Worm (Caenorhabditis elegans) whole organism, mixed stage, embryonic: ENCODE data around the gene lbp-2.
A peak's percentile ranks its signal among the peaks of the same experiment; 100 is the strongest.

Source experiments
- M03D4.4 ChIP-seq: sonication (generic microtip); optimal IDR thresholded peaks from 2 replicates; lab custom pipeline; 2017; ENCODE audit warnings: mild to moderate bottlenecking, missing genetic modification characterization, missing compliant biosample characterization
- blmp-1 ChIP-seq: fragments of 150-350 bp; optimal IDR thresholded peaks from 2 replicates; lab custom pipeline; 2014; ENCODE audit warnings: missing biosample characterization, missing genetic modification characterization
- ceh-39 ChIP-seq: fragments of 150-350 bp; optimal IDR thresholded peaks from 2 replicates; lab custom pipeline; 2014; ENCODE audit warnings: missing biosample characterization, missing genetic modification characterization
- ceh-43 ChIP-seq: fragments of 200-800 bp; sonication (Bioruptor generic); optimal IDR thresholded peaks from 2 replicates; lab custom pipeline; 2018; ENCODE audit warnings: mild to moderate bottlenecking, missing genetic modification characterization, moderate library complexity, missing compliant biosample characterization
- ceh-83 ChIP-seq: fragments of 200-800 bp; sonication (Bioruptor generic); optimal IDR thresholded peaks from 2 replicates; lab custom pipeline; 2018; ENCODE audit warnings: mild to moderate bottlenecking, missing genetic modification characterization, missing compliant biosample characterization
- ces-1 ChIP-seq: fragments of 150-350 bp; optimal IDR thresholded peaks from 2 replicates; lab custom pipeline; 2014; ENCODE audit warnings: missing biosample characterization, missing genetic modification reagents, missing genetic modification characterization
- cnd-1 ChIP-seq: fragments of 200-800 bp; sonication (Bioruptor generic); optimal IDR thresholded peaks from 2 replicates; lab custom pipeline; 2018; ENCODE audit warnings: mild to moderate bottlenecking, missing genetic modification characterization, missing compliant biosample characterization
- elt-1 ChIP-seq: sonication (generic microtip); optimal IDR thresholded peaks from 2 replicates; lab custom pipeline; 2017; ENCODE audit warnings: missing genetic modification characterization, mild to moderate bottlenecking, missing compliant biosample characterization, antibody characterized with exemption, moderate library complexity, borderline replicate concordance; ENCODE audit not compliant: insufficient read depth
- elt-3 ChIP-seq: fragments of 150-350 bp; optimal IDR thresholded peaks from 2 replicates; lab custom pipeline; 2014; ENCODE audit warnings: missing biosample characterization, missing genetic modification characterization
- flh-1 ChIP-seq: fragments of 200-800 bp; sonication (Bioruptor generic); optimal IDR thresholded peaks from 2 replicates; lab custom pipeline; 2018; ENCODE audit warnings: mild to moderate bottlenecking, missing genetic modification characterization, moderate library complexity, missing compliant biosample characterization
- ham-2 ChIP-seq: fragments of 200-800 bp; sonication (Bioruptor generic); optimal IDR thresholded peaks from 2 replicates; lab custom pipeline; 2018; ENCODE audit warnings: mild to moderate bottlenecking, missing genetic modification characterization, missing compliant biosample characterization
- hlh-1 ChIP-seq: fragments of 150-350 bp; optimal IDR thresholded peaks from 2 replicates; lab custom pipeline; 2014; ENCODE audit warnings: missing biosample characterization, missing genetic modification reagents, missing genetic modification characterization
- lsy-2 ChIP-seq: fragments of 150-350 bp; optimal IDR thresholded peaks from 2 replicates; lab custom pipeline; 2014; ENCODE audit warnings: missing biosample characterization, missing genetic modification characterization
- mab-5 ChIP-seq: fragments of 150-350 bp; optimal IDR thresholded peaks from 2 replicates; lab custom pipeline; 2014; ENCODE audit warnings: missing biosample characterization, missing genetic modification characterization
- mep-1 ChIP-seq: fragments of 150-350 bp; optimal IDR thresholded peaks from 2 replicates; lab custom pipeline; 2017; ENCODE audit warnings: missing biosample characterization, missing genetic modification reagents, missing genetic modification characterization, inconsistent platforms
- nhr-12 ChIP-seq: fragments of 150-350 bp; optimal IDR thresholded peaks from 2 replicates; lab custom pipeline; 2014; ENCODE audit warnings: missing biosample characterization, missing genetic modification characterization
- nhr-2 ChIP-seq: fragments of 150-350 bp; optimal IDR thresholded peaks from 2 replicates; lab custom pipeline; 2014; ENCODE audit warnings: missing biosample characterization, missing genetic modification characterization
- nhr-237 ChIP-seq: fragments of 150-350 bp; optimal IDR thresholded peaks from 2 replicates; lab custom pipeline; 2014; ENCODE audit warnings: missing biosample characterization, missing genetic modification characterization
- nhr-28 ChIP-seq: fragments of 150-350 bp; optimal IDR thresholded peaks from 2 replicates; lab custom pipeline; 2014; ENCODE audit warnings: missing biosample characterization, missing genetic modification characterization
- nhr-76 ChIP-seq: sonication (generic microtip); optimal IDR thresholded peaks from 2 replicates; lab custom pipeline; 2017; ENCODE audit warnings: missing biosample characterization, missing genetic modification characterization
- pha-4 ChIP-seq: fragments of 150-350 bp; optimal IDR thresholded peaks from 2 replicates; lab custom pipeline; 2018; ENCODE audit warnings: missing biosample characterization, missing genetic modification reagents, missing genetic modification characterization
- sem-2 ChIP-seq: fragments of 200-800 bp; sonication (Bioruptor generic); optimal IDR thresholded peaks from 2 replicates; lab custom pipeline; 2018; ENCODE audit warnings: mild to moderate bottlenecking, missing genetic modification characterization, missing compliant biosample characterization
- snpc-4 ChIP-seq: fragments of 150-350 bp; optimal IDR thresholded peaks from 2 replicates; lab custom pipeline; 2014; ENCODE audit warnings: missing biosample characterization, missing genetic modification characterization
- sptf-1 ChIP-seq: sonication (generic microtip); optimal IDR thresholded peaks from 2 replicates; lab custom pipeline; 2017; ENCODE audit warnings: mild to moderate bottlenecking, missing genetic modification characterization, moderate library complexity, missing compliant biosample characterization
- tbx-8 ChIP-seq: fragments of 200-800 bp; sonication (Bioruptor generic); optimal IDR thresholded peaks from 2 replicates; lab custom pipeline; 2018; ENCODE audit warnings: mild to moderate bottlenecking, missing genetic modification characterization, moderate library complexity, missing compliant biosample characterization
- unc-120 ChIP-seq: sonication (generic microtip); optimal IDR thresholded peaks from 2 replicates; lab custom pipeline; 2017; ENCODE audit warnings: missing genetic modification characterization, missing compliant biosample characterization; ENCODE audit not compliant: poor library complexity, severe bottlenecking
- unc-39 ChIP-seq: fragments of 150-350 bp; optimal IDR thresholded peaks from 2 replicates; lab custom pipeline; 2014; ENCODE audit warnings: missing biosample characterization, missing genetic modification characterization
- unc-62 ChIP-seq: fragments of 150-350 bp; optimal IDR thresholded peaks from 2 replicates; lab custom pipeline; 2014; ENCODE audit warnings: missing biosample characterization, missing genetic modification reagents, missing genetic modification characterization
- zip-8 ChIP-seq: fragments of 150-350 bp; optimal IDR thresholded peaks from 2 replicates; lab custom pipeline; 2014; ENCODE audit warnings: missing biosample characterization, missing genetic modification characterization

lbp-2 gene

ce11 chrX:3256784-3257493, 3.5 kb upstream of the lbp-2 start, which contains the start of gene lbp-3:
TSS of gene lbp-3 (plus strand) at chrX:3257372.
- TF ChIP-seq sem-2 (no peak), mab-5 (tag; lab: Kevin White, UChicago) (no peak), nhr-237 (tag; lab: Kevin White, UChicago) (no peak), lsy-2 (tag; lab: Kevin White, UChicago) (no peak), hlh-1 (tag; lab: Kevin White, UChicago) (no peak), tbx-8 (GFP tag; lab: Kevin White, UChicago) (no peak), ceh-43 (GFP tag; lab: Kevin White, UChicago) (no peak), blmp-1 (tag; lab: Kevin White, UChicago) (no peak), cnd-1 (tag; lab: Kevin White, UChicago) (no peak), sptf-1 (tag; lab: Kevin White, UChicago) (no peak), mep-1 (tag; lab: Kevin White, UChicago) (no peak), unc-120 (tag; lab: Kevin White, UChicago) (no peak), snpc-4 (no peak)

DNA sequence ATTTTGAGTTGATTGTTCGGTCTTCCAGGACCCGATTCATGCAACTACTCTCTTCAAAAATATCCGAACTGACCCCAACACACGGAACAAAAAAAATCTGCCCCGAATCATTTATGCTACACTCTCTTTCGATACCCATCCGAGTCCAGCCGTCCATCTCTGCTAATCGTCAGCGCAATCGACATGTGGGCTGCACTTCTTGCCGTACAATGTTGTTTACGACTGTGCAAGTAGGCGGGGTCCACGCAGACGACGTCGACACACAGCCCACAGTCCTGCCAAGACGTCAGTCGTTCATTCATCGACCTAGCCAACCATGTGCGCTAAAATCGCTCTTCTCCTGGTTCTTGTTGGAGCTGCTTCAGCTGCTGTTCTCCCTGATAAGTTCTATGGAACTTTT, 1.6 kb upstream of the lbp-2 start, which contains the start of gene lbp-1:
Gene lbp-1, plus strand, starts transcription at position 301 of the 400 bp plus-strand sequence.
- TF ChIP-seq ham-2 (GFP tag; lab: Kevin White, UChicago) (peak; percentile 6), unc-120 (tag; lab: Kevin White, UChicago) (no peak), blmp-1 (tag; lab: Kevin White, UChicago) (no peak), flh-1 (GFP tag; lab: Kevin White, UChicago) (no peak), nhr-12 (tag; lab: Kevin White, UChicago) (peak; percentile 47), hlh-1 (tag; lab: Kevin White, UChicago) (peak; percentile 13)

ce11 chrX:3262600-3262999, 2.2 kb downstream of the lbp-2 start, which contains the start of gene fbxb-71:
TSS of gene fbxb-71 (plus strand) at chrX:3262900.
- TF ChIP-seq ceh-39 (tag; lab: Kevin White, UChicago) (no peak), unc-62 (GFP tag; lab: Kevin White, UChicago) (no peak), mab-5 (tag; lab: Kevin White, UChicago) (no peak), ceh-83 (GFP tag; lab: Kevin White, UChicago) (no peak), nhr-76 (tag; lab: Kevin White, UChicago) (no peak), sem-2 (no peak), hlh-1 (tag; lab: Kevin White, UChicago) (no peak), unc-39 (tag; lab: Kevin White, UChicago) (no peak), M03D4.4 (no peak), tbx-8 (GFP tag; lab: Kevin White, UChicago) (no peak), mep-1 (tag; lab: Kevin White, UChicago) (no peak), sptf-1 (tag; lab: Kevin White, UChicago) (no peak), nhr-28 (tag; lab: Kevin White, UChicago) (no peak), blmp-1 (tag; lab: Kevin White, UChicago) (no peak), pha-4 (no peak)

DNA sequence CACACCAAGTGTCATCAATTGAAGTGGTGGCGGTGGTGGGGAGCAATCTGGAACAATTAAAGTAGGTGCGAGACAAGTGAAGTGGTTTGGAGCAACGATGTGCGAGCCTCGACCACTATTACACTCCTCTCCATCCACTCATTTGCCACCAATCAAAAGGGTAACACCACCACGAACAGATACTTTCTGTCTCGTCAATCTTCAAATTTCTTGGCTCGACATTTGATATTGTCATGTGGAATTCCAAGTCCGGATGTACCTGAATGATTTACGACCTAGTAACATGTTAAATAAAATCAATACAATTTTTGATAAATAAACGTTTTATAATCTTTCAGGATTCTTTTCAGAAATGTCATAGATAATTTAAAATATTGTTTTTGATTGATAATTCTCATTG, 10.4 kb downstream of the lbp-2 start, which contains the start of gene sul-1:
Gene sul-1, minus strand, starts transcription at position 101 of the 400 bp plus-strand sequence.
- TF ChIP-seq elt-1 (tag; lab: Kevin White, UChicago): no peak
- peak; percentile 11 for TF ChIP-seq unc-62 (GFP tag; lab: Kevin White, UChicago)
- TF ChIP-seq nhr-2 (tag; lab: Kevin White, UChicago): peak; percentile 45
- TF ChIP-seq, all 35 proteins: peak for 2

DNA sequence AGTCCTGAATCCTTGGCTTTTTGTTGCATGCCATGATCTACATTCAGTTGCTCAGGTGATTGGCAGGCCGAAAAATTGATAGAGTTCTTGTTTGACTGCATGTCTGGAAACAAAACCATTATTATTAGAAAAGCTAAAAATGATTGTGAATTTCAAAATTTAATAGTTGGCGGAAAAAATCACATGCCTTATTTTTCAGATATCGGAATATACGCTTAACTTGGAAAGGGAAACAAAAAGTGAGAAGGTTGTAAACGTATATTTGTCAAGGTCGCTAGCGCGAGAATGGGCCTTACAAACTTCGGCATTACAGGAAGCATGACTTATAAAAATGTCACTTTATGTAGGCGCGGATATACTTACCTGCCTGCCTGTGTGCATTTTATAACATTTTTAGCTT, 11.3 kb downstream of the lbp-2 start, which contains the start of gene K09C4.9:
Gene K09C4.9, minus strand, starts transcription at position 101 of the 400 bp plus-strand sequence.
- TF ChIP-seq nhr-12 (tag; lab: Kevin White, UChicago) (no peak), sptf-1 (tag; lab: Kevin White, UChicago) (no peak), zip-8 (tag; lab: Kevin White, UChicago) (no peak), blmp-1 (tag; lab: Kevin White, UChicago) (no peak), sem-2 (no peak), ceh-43 (GFP tag; lab: Kevin White, UChicago) (no peak), pha-4 (no peak), flh-1 (GFP tag; lab: Kevin White, UChicago) (no peak), elt-3 (tag; lab: Kevin White, UChicago) (no peak), ces-1 (GFP tag; lab: Kevin White, UChicago) (no peak)
- TF ChIP-seq, all 35 proteins: peak for 0
